Worm (Caenorhabditis elegans) whole organism, mixed stage, embryonic: ENCODE measurements around the gene D1022.5.

Source experiments
- hlh-1 ChIP-seq: fragments of 150-350 bp; optimal IDR thresholded peaks from 2 replicates; lab custom pipeline; 2014; ENCODE audit warnings: missing biosample characterization, missing genetic modification reagents, missing genetic modification characterization
- nhr-12 ChIP-seq: fragments of 150-350 bp; optimal IDR thresholded peaks from 2 replicates; lab custom pipeline; 2014; ENCODE audit warnings: missing biosample characterization, missing genetic modification characterization
- nhr-237 ChIP-seq: fragments of 150-350 bp; optimal IDR thresholded peaks from 2 replicates; lab custom pipeline; 2014; ENCODE audit warnings: missing biosample characterization, missing genetic modification characterization
- tbx-8 ChIP-seq: fragments of 200-800 bp; sonication (Bioruptor generic); optimal IDR thresholded peaks from 2 replicates; lab custom pipeline; 2018; ENCODE audit warnings: mild to moderate bottlenecking, missing genetic modification characterization, moderate library complexity, missing compliant biosample characterization
- unc-39 ChIP-seq: fragments of 150-350 bp; optimal IDR thresholded peaks from 2 replicates; lab custom pipeline; 2014; ENCODE audit warnings: missing biosample characterization, missing genetic modification characterization
- unc-62 ChIP-seq: fragments of 150-350 bp; optimal IDR thresholded peaks from 2 replicates; lab custom pipeline; 2014; ENCODE audit warnings: missing biosample characterization, missing genetic modification reagents, missing genetic modification characterization

DNA sequence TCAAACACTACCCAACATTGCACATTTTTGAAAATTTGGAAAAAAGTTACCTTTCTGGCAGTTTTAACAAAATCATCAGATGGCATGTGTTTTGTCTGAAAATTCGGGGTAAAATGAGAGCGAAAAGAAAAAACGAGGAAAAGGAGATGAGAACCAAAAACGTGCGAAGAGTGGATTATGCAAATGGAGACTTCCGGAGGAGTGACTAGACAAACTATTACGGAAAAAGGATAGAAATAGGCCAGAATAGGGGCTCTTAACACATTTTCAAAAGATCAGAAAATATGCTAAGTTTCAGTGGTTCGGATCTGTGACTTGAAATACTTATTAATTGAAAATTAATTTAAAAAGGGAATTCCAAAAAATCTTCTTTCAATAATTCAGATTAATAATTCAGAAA, 40.8 kb upstream of the D1022.5 start, which contains the start of gene srab-14:
- TF ChIP-seq nhr-12 (tag; lab: Kevin White, UChicago) (no peak), hlh-1 (tag; lab: Kevin White, UChicago) (no peak), nhr-237 (tag; lab: Kevin White, UChicago) (no peak), unc-39 (tag; lab: Kevin White, UChicago) (no peak), unc-62 (no peak), tbx-8 (GFP tag; lab: Kevin White, UChicago) (no peak)
